Fruit fly (Drosophila melanogaster) whole organism, embryonic: ENCODE measurements around the gene Cow.

Source experiments
- Adf1 ChIP-seq: fragments of 200-800 bp; sonication (Bioruptor generic); IDR thresholded peaks from 2 replicates; pipeline ENCODE4 v1.3.6; 2022; ENCODE audit warnings: missing biosample characterization, missing genetic modification characterization
- Aef1 ChIP-seq: fragments of 200-800 bp; sonication (Bioruptor generic); IDR thresholded peaks from 3 replicates; pipeline ENCODE4 v1.3.6; 2022; ENCODE audit warnings: missing biosample characterization, missing genetic modification characterization
- CG10462 ChIP-seq: fragments of 200-800 bp; sonication (Bioruptor generic); optimal IDR thresholded peaks from 2 replicates; lab custom pipeline; 2016; ENCODE audit warnings: missing biosample characterization, missing genetic modification characterization
- CG10543 ChIP-seq: fragments of 200-800 bp; sonication (Bioruptor generic); optimal IDR thresholded peaks from 3 replicates; lab custom pipeline; 2017; ENCODE audit warnings: missing biosample characterization, mild to moderate bottlenecking, missing genetic modification characterization, moderate library complexity
- CG10979 ChIP-seq: fragments of 200-800 bp; sonication (Bioruptor generic); optimal IDR thresholded peaks from 2 replicates; lab custom pipeline; 2018; ENCODE audit warnings: missing biosample characterization, mild to moderate bottlenecking, missing genetic modification characterization, moderate library complexity
- CG11723 ChIP-seq: fragments of 200-800 bp; sonication (Bioruptor generic); optimal IDR thresholded peaks from 2 replicates; lab custom pipeline; 2017; ENCODE audit warnings: missing biosample characterization, mild to moderate bottlenecking, missing genetic modification characterization
- CG12104 ChIP-seq: fragments of 200-800 bp; sonication (Bioruptor generic); optimal IDR thresholded peaks from 3 replicates; lab custom pipeline; 2016; ENCODE audit warnings: missing biosample characterization, missing genetic modification characterization
- CG12236 ChIP-seq: fragments of 200-800 bp; sonication (Bioruptor generic); optimal IDR thresholded peaks from 2 replicates; lab custom pipeline; 2016; ENCODE audit warnings: missing biosample characterization, missing genetic modification characterization
- CG13424 ChIP-seq: fragments of 200-800 bp; sonication (Bioruptor generic); optimal IDR thresholded peaks from 2 replicates; lab custom pipeline; 2019; ENCODE audit warnings: missing biosample characterization, mild to moderate bottlenecking, missing genetic modification characterization, moderate library complexity
- CG15269 ChIP-seq: fragments of 200-800 bp; sonication (Bioruptor generic); optimal IDR thresholded peaks from 2 replicates; lab custom pipeline; 2018; ENCODE audit warnings: missing biosample characterization, mild to moderate bottlenecking, missing genetic modification characterization, moderate library complexity
- CG16813 ChIP-seq: fragments of 200-800 bp; sonication (Bioruptor generic); IDR thresholded peaks from 3 replicates; pipeline ENCODE4 v1.3.6; 2022; ENCODE audit warnings: missing biosample characterization, missing genetic modification characterization; ENCODE audit not compliant: partially characterized antibody
- CG18764 ChIP-seq: fragments of 200-800 bp; sonication (Bioruptor generic); optimal IDR thresholded peaks from 3 replicates; lab custom pipeline; 2016; ENCODE audit warnings: missing biosample characterization, missing genetic modification characterization
- CG2116 ChIP-seq: fragments of 200-800 bp; sonication (Bioruptor generic); optimal IDR thresholded peaks from 3 replicates; lab custom pipeline; 2018; ENCODE audit warnings: missing biosample characterization, mild to moderate bottlenecking, missing genetic modification characterization
- CG31441 ChIP-seq: fragments of 200-800 bp; sonication (Bioruptor generic); IDR thresholded peaks from 2 replicates; pipeline ENCODE4 v1.3.6; 2022; ENCODE audit warnings: missing biosample characterization, missing genetic modification characterization
- CG32767 ChIP-seq: fragments of 200-800 bp; sonication (Bioruptor generic); IDR thresholded peaks from 2 replicates; pipeline ENCODE4 v1.3.6; 2022; ENCODE audit warnings: missing biosample characterization, missing genetic modification characterization
- CG34224 ChIP-seq: fragments of 200-800 bp; sonication (Bioruptor generic); IDR thresholded peaks from 3 replicates; pipeline ENCODE4 v1.3.6; 2022; ENCODE audit warnings: missing biosample characterization, missing genetic modification characterization; ENCODE audit not compliant: partially characterized antibody
- CG3995 ChIP-seq: fragments of 200-800 bp; sonication (Bioruptor generic); optimal IDR thresholded peaks from 3 replicates; lab custom pipeline; 2016; ENCODE audit warnings: missing biosample characterization, missing genetic modification characterization
- CG8281 ChIP-seq: fragments of 200-800 bp; sonication (Bioruptor generic); optimal IDR thresholded peaks from 2 replicates; lab custom pipeline; 2018; ENCODE audit warnings: missing biosample characterization, mild to moderate bottlenecking, missing genetic modification characterization, moderate library complexity
- Dref ChIP-seq: fragments of 200-800 bp; sonication (Bioruptor generic); IDR thresholded peaks from 2 replicates; pipeline ENCODE4 v1.3.6; 2022; ENCODE audit warnings: missing biosample characterization, missing genetic modification characterization
- H2.0 ChIP-seq: fragments of 200-800 bp; sonication (Bioruptor generic); IDR thresholded peaks from 2 replicates; pipeline ENCODE4 v1.3.6; 2022; ENCODE audit warnings: missing biosample characterization, missing genetic modification characterization
- Max ChIP-seq: fragments of 200-800 bp; sonication (Bioruptor generic); optimal IDR thresholded peaks from 2 replicates; lab custom pipeline; 2016; ENCODE audit warnings: missing biosample characterization, mild to moderate bottlenecking, missing genetic modification characterization
- Opbp ChIP-seq: fragments of 200-800 bp; sonication (Bioruptor generic); IDR thresholded peaks from 3 replicates; pipeline ENCODE4 v1.3.6; 2022; ENCODE audit warnings: missing biosample characterization, missing genetic modification characterization; ENCODE audit not compliant: partially characterized antibody
- Poxn ChIP-seq: fragments of 200-800 bp; sonication (Bioruptor generic); IDR thresholded peaks from 2 replicates; pipeline ENCODE4 v1.3.6; 2022; ENCODE audit warnings: missing biosample characterization, missing genetic modification characterization
- Rfx ChIP-seq: fragments of 200-800 bp; sonication (Bioruptor generic); IDR thresholded peaks from 2 replicates; pipeline ENCODE4 v1.3.6; 2022; ENCODE audit warnings: missing biosample characterization, missing genetic modification characterization
- Side ChIP-seq: fragments of 200-800 bp; sonication (Bioruptor generic); optimal IDR thresholded peaks from 2 replicates; lab custom pipeline; 2016; ENCODE audit warnings: missing biosample characterization, missing genetic modification characterization
- Sox102F ChIP-seq: fragments of 200-800 bp; sonication (Bioruptor generic); optimal IDR thresholded peaks from 2 replicates; lab custom pipeline; 2018; ENCODE audit warnings: missing biosample characterization, mild to moderate bottlenecking, missing genetic modification characterization, moderate library complexity
- Sry-β ChIP-seq: fragments of 200-800 bp; sonication (Bioruptor generic); optimal IDR thresholded peaks from 2 replicates; lab custom pipeline; 2018; ENCODE audit warnings: missing biosample characterization, mild to moderate bottlenecking, missing genetic modification characterization, moderate library complexity
- Stat92E ChIP-seq, 3 experiments: fragments of >200 bp in 2 of 3; fragments of 200-800 bp in 1 of 3; sonication (Bioruptor generic) in 1 of 3; optimal IDR thresholded peaks; 2 replicates each; lab custom pipeline; 2017 to 2019; ENCODE audit warnings: missing biosample characterization in 3 of 3, missing genetic modification characterization in 3 of 3, mild to moderate bottlenecking in 1 of 3, moderate library complexity in 1 of 3
- YL-1 ChIP-seq: fragments of 200-800 bp; sonication (Bioruptor generic); optimal IDR thresholded peaks from 3 replicates; lab custom pipeline; 2017; ENCODE audit warnings: missing biosample characterization, mild to moderate bottlenecking, missing genetic modification characterization
- amos ChIP-seq: fragments of 200-800 bp; sonication (Bioruptor generic); IDR thresholded peaks from 2 replicates; pipeline ENCODE4 v1.3.6; 2022; ENCODE audit warnings: missing biosample characterization, missing genetic modification characterization; ENCODE audit not compliant: partially characterized antibody
- danr ChIP-seq: fragments of 200-800 bp; sonication (Bioruptor generic); IDR thresholded peaks from 2 replicates; pipeline ENCODE4 v1.3.6; 2022; ENCODE audit warnings: missing biosample characterization, missing genetic modification characterization
- dmrt11E ChIP-seq: fragments of 200-800 bp; sonication (Bioruptor generic); optimal IDR thresholded peaks from 3 replicates; lab custom pipeline; 2018; ENCODE audit warnings: missing biosample characterization, mild to moderate bottlenecking, missing genetic modification characterization, moderate library complexity
- en ChIP-seq: fragments of 200-800 bp; sonication (Bioruptor generic); optimal IDR thresholded peaks from 2 replicates; lab custom pipeline; 2016; ENCODE audit warnings: missing biosample characterization, missing genetic modification characterization
- fd64A ChIP-seq: fragments of 200-800 bp; sonication (Bioruptor generic); optimal IDR thresholded peaks from 3 replicates; lab custom pipeline; 2018; ENCODE audit warnings: missing biosample characterization, mild to moderate bottlenecking, missing genetic modification characterization
- gcm ChIP-seq: fragments of 200-800 bp; sonication (Bioruptor generic); optimal IDR thresholded peaks from 2 replicates; lab custom pipeline; 2019; ENCODE audit warnings: missing biosample characterization, mild to moderate bottlenecking, missing genetic modification characterization, moderate library complexity
- knrl ChIP-seq: fragments of 200-800 bp; sonication (Bioruptor generic); IDR thresholded peaks from 3 replicates; pipeline ENCODE4 v1.3.6; 2022; ENCODE audit warnings: missing biosample characterization, missing genetic modification characterization; ENCODE audit not compliant: partially characterized antibody
- lmd ChIP-seq: fragments of 200-800 bp; sonication (Bioruptor generic); IDR thresholded peaks from 2 replicates; pipeline ENCODE4 v1.3.6; 2022; ENCODE audit warnings: missing biosample characterization, missing genetic modification characterization
- maf-S ChIP-seq: fragments of 200-800 bp; sonication (Bioruptor generic); optimal IDR thresholded peaks from 2 replicates; lab custom pipeline; 2016; ENCODE audit warnings: missing biosample characterization, missing genetic modification characterization
- mld ChIP-seq: fragments of 200-800 bp; sonication (Bioruptor generic); IDR thresholded peaks from 3 replicates; pipeline ENCODE4 v1.3.6; 2022; ENCODE audit warnings: missing biosample characterization, missing genetic modification characterization; ENCODE audit not compliant: partially characterized antibody
- oc ChIP-seq: fragments of 200-800 bp; sonication (Bioruptor generic); optimal IDR thresholded peaks from 2 replicates; lab custom pipeline; 2018; ENCODE audit warnings: missing biosample characterization, mild to moderate bottlenecking, missing genetic modification characterization, moderate library complexity
- p53 ChIP-seq: fragments of 200-800 bp; sonication (Bioruptor generic); optimal IDR thresholded peaks from 2 replicates; lab custom pipeline; 2016; ENCODE audit warnings: missing biosample characterization, missing genetic modification characterization
- sens ChIP-seq: fragments of 200-800 bp; sonication (Bioruptor generic); peaks from one replicate; lab custom pipeline; 2016; ENCODE audit warnings: missing biosample characterization, missing genetic modification characterization
- slbo ChIP-seq: fragments of 200-800 bp; sonication (Bioruptor generic); IDR thresholded peaks from 2 replicates; pipeline ENCODE4 v1.3.6; 2022; ENCODE audit warnings: missing biosample characterization, missing genetic modification characterization
- stwl ChIP-seq: fragments of 200-800 bp; sonication (Bioruptor generic); optimal IDR thresholded peaks from 3 replicates; lab custom pipeline; 2018; ENCODE audit warnings: missing biosample characterization, mild to moderate bottlenecking, missing genetic modification characterization, moderate library complexity
- twi ChIP-seq: fragments of 200-800 bp; optimal IDR thresholded peaks from 2 replicates; lab custom pipeline; 2019; ENCODE audit warnings: missing biosample characterization, mild to moderate bottlenecking, missing genetic modification characterization, moderate library complexity
- vfl ChIP-seq: fragments of 200-800 bp; sonication (Bioruptor generic); optimal IDR thresholded peaks from 2 replicates; lab custom pipeline; 2016; ENCODE audit warnings: missing biosample characterization, missing genetic modification characterization
- wek ChIP-seq: fragments of 200-800 bp; sonication (Bioruptor generic); optimal IDR thresholded peaks from 3 replicates; lab custom pipeline; 2018; ENCODE audit warnings: missing biosample characterization, mild to moderate bottlenecking, missing genetic modification characterization, moderate library complexity
- zen2 ChIP-seq: fragments of 200-800 bp; sonication (Bioruptor generic); IDR thresholded peaks from 3 replicates; pipeline ENCODE4 v1.3.6; 2022; ENCODE audit warnings: missing biosample characterization, missing genetic modification characterization; ENCODE audit not compliant: partially characterized antibody

The Cow gene

dm6 chr3R:23117683-23118470, 5.3 kb upstream of the Cow start, which contains the start of the genes Rassf and CenB1A (continued):
- TF ChIP-seq Opbp (GFP tag; lab: Robert Waterston, UW) (no peak), CG31441 (no peak), slbo (GFP tag; lab: Robert Waterston, UW) (peak; percentile 70), p53 (GFP tag; lab: Kevin White, UChicago) (no peak), Stat92E (GFP tag; optimal IDR thresholded peaks at IDR 0.05; lab: Kevin White, UChicago) (no peak), knrl (GFP tag; lab: Robert Waterston, UW) (no peak), CG34224 (GFP tag; lab: Robert Waterston, UW) (peak; percentile 67; the same call in 2 of the 3 replicates), CG16813 (GFP tag; lab: Robert Waterston, UW) (no peak), CG8281 (tag; lab: Kevin White, UChicago) (no peak), CG12236 (GFP tag; lab: Kevin White, UChicago) (no peak), fd64A (no peak), CG32767 (GFP tag; lab: Robert Waterston, UW) (0 out of 2 replicates have a peak, but pooled peaks have one; percentile 32), Max (GFP tag; lab: Kevin White, UChicago) (peak; percentile 34), CG10979 (tag; lab: Kevin White, UChicago) (peak; percentile 3), lmd (GFP tag; lab: Robert Waterston, UW) (peak; percentile 64), CG2116 (GFP tag; lab: Kevin White, UChicago) (peak; percentile 55), YL-1 (no peak), sens (GFP tag; lab: Kevin White, UChicago) (peak; percentile 94), Adf1 (GFP tag; lab: Robert Waterston, UW) (peak; percentile 34; the same call in 1 of the 2 replicates), wek (GFP tag; lab: Kevin White, UChicago) (no peak), Sry-β (GFP tag; lab: Kevin White, UChicago) (peak; percentile 97), CG13424 (peak; percentile 13), CG12104 (GFP tag; lab: Kevin White, UChicago) (peak; percentile 38), danr (GFP tag; lab: Robert Waterston, UW) (no peak), CG18764 (GFP tag; lab: Kevin White, UChicago) (no peak), gcm (GFP tag; lab: Kevin White, UChicago) (peak; percentile 25), CG11723 (GFP tag; lab: Kevin White, UChicago) (peak; percentile 13), mld (GFP tag; lab: Robert Waterston, UW) (no peak), Aef1 (GFP tag; lab: Robert Waterston, UW) (peak; percentile 52; the same call in 2 of the 3 replicates), Poxn (no peak), Side (GFP tag; lab: Kevin White, UChicago) (no peak), dmrt11E (peak; percentile 35), twi (no peak), maf-S (peak; percentile 65), CG10462 (peak; percentile 24), CG10543 (GFP tag; lab: Kevin White, UChicago) (peak; percentile 18), CG3995 (no peak), CG15269 (tag; lab: Kevin White, UChicago) (peak; percentile 11), en (GFP tag; lab: Kevin White, UChicago) (no peak), H2.0 (GFP tag; lab: Robert Waterston, UW) (no peak; the same call in 1 of the 2 replicates), zen2 (peak; percentile 21; the same call in 1 of the 3 replicates), Sox102F (GFP tag; lab: Kevin White, UChicago) (peak; percentile 9), Rfx (GFP tag; lab: Robert Waterston, UW) (peak; percentile 52), stwl (peak; percentile 87), Dref (GFP tag; lab: Robert Waterston, UW) (0 out of 2 replicates have a peak, but pooled peaks have one; percentile 31), vfl (GFP tag; lab: Kevin White, UChicago) (no peak), oc (tag; lab: Kevin White, UChicago) (no peak), amos (GFP tag; lab: Robert Waterston, UW) (peak; percentile 27; the same call in 1 of the 2 replicates)
